Fruit fly (Drosophila melanogaster) whole organism, pupa: ENCODE results near the gene CG6013.

Source experiments
- CG14655 ChIP-seq: fragments of 200-800 bp; sonication (Bioruptor generic); optimal IDR thresholded peaks from 3 replicates; lab custom pipeline; 2017; ENCODE audit warnings: mild to moderate bottlenecking, missing biosample characterization, missing genetic modification reagents, missing genetic modification characterization
- CG15710 ChIP-seq: fragments of 200-800 bp; sonication (Bioruptor generic); optimal IDR thresholded peaks from 2 replicates; lab custom pipeline; 2018; ENCODE audit warnings: missing biosample characterization, mild to moderate bottlenecking, missing genetic modification characterization, moderate library complexity
- CG17806 ChIP-seq: fragments of 200-800 bp; sonication (Bioruptor generic); optimal IDR thresholded peaks from 2 replicates; lab custom pipeline; 2018; ENCODE audit warnings: missing biosample characterization, mild to moderate bottlenecking, missing genetic modification characterization, moderate library complexity
- CG4496 ChIP-seq: fragments of 200-800 bp; sonication (Bioruptor generic); IDR thresholded peaks from 3 replicates; pipeline ENCODE4 v1.3.6; 2022; ENCODE audit warnings: missing biosample characterization, missing genetic modification characterization
- CG8159 ChIP-seq: fragments of 200-800 bp; sonication (Bioruptor generic); optimal IDR thresholded peaks from 3 replicates; lab custom pipeline; 2018; ENCODE audit warnings: missing biosample characterization, mild to moderate bottlenecking, missing genetic modification characterization, moderate library complexity
- CG9948 ChIP-seq: fragments of 200-800 bp; sonication (Bioruptor generic); optimal IDR thresholded peaks from 2 replicates; lab custom pipeline; 2018; ENCODE audit warnings: missing biosample characterization, mild to moderate bottlenecking, missing genetic modification characterization, moderate library complexity
- Ets98B ChIP-seq: fragments of 200-800 bp; sonication (Bioruptor generic); IDR thresholded peaks from 2 replicates; pipeline ENCODE4 v1.3.6; 2022; ENCODE audit warnings: missing biosample characterization, missing genetic modification characterization
- Snoo ChIP-seq: fragments of 200-800 bp; sonication (Bioruptor generic); optimal IDR thresholded peaks from 3 replicates; lab custom pipeline; 2017; ENCODE audit warnings: missing biosample characterization, mild to moderate bottlenecking, missing genetic modification characterization, inconsistent platforms
- rn ChIP-seq: fragments of 200-800 bp; sonication (Bioruptor generic); IDR thresholded peaks from 2 replicates; pipeline ENCODE4 v1.3.6; 2022; ENCODE audit warnings: missing biosample characterization, missing genetic modification characterization

- peak; percentile 84 for TF ChIP-seq CG9948
- TF ChIP-seq rn (GFP tag; lab: Robert Waterston, UW) = no peak
- TF ChIP-seq Ets98B (GFP tag; lab: Robert Waterston, UW) = no peak
- peak; percentile 78 for TF ChIP-seq CG17806 (tag; lab: Kevin White, UChicago)
- peak; percentile 86 for TF ChIP-seq CG8159
- no peak for TF ChIP-seq CG4496 (GFP tag; lab: Robert Waterston, UW)
- peak; percentile 53 for TF ChIP-seq Snoo
- TF ChIP-seq CG14655 (GFP tag; lab: Kevin White, UChicago) = peak; percentile 79
- peak; percentile 78 for TF ChIP-seq CG15710 (tag; lab: Kevin White, UChicago)
Observed at dm6 chr3R:18990514-18990913, 40.8 kb upstream of the CG6013 start.
